Fruit fly (Drosophila melanogaster) whole organism, embryonic: ENCODE results near the gene CG11920.
A peak's percentile ranks its signal among the peaks of the same experiment; 100 is the strongest.

Experiments used
- Bdp1 ChIP-seq: fragments of 200-800 bp; sonication (Bioruptor generic); optimal IDR thresholded peaks from 3 replicates; lab custom pipeline; 2016; ENCODE audit warnings: missing biosample characterization, missing genetic modification characterization
- CG1024 ChIP-seq: fragments of 200-800 bp; sonication (Bioruptor generic); IDR thresholded peaks from 2 replicates; pipeline ENCODE4 v1.3.6; 2022; ENCODE audit warnings: missing biosample characterization, missing genetic modification characterization
- CG10462 ChIP-seq: fragments of 200-800 bp; sonication (Bioruptor generic); optimal IDR thresholded peaks from 2 replicates; lab custom pipeline; 2016; ENCODE audit warnings: missing biosample characterization, missing genetic modification characterization
- CG10979 ChIP-seq: fragments of 200-800 bp; sonication (Bioruptor generic); optimal IDR thresholded peaks from 2 replicates; lab custom pipeline; 2018; ENCODE audit warnings: missing biosample characterization, mild to moderate bottlenecking, missing genetic modification characterization, moderate library complexity
- CG14441 ChIP-seq: fragments of 200-800 bp; sonication (Bioruptor generic); IDR thresholded peaks from 2 replicates; pipeline ENCODE4 v1.3.6; 2022; ENCODE audit warnings: missing biosample characterization, missing genetic modification characterization
- CG2129 ChIP-seq: fragments of 200-800 bp; sonication (Bioruptor generic); IDR thresholded peaks from 2 replicates; pipeline ENCODE4 v1.3.6; 2022; ENCODE audit warnings: missing biosample characterization, missing genetic modification characterization; ENCODE audit not compliant: partially characterized antibody
- CG2875 ChIP-seq: fragments of 200-800 bp; sonication (Bioruptor generic); optimal IDR thresholded peaks from 2 replicates; lab custom pipeline; 2017; ENCODE audit warnings: missing biosample characterization, mild to moderate bottlenecking, missing genetic modification characterization, missing genetic modification reagents
- CG32772 ChIP-seq: fragments of 200-800 bp; sonication (Bioruptor generic); IDR thresholded peaks from 2 replicates; pipeline ENCODE4 v1.3.6; 2022; ENCODE audit warnings: missing biosample characterization, missing genetic modification characterization
- CG3407 ChIP-seq: fragments of 200-800 bp; sonication (Bioruptor generic); optimal IDR thresholded peaks from 2 replicates; lab custom pipeline; 2018; ENCODE audit warnings: missing biosample characterization, mild to moderate bottlenecking, missing genetic modification characterization
- CG34376 ChIP-seq: fragments of 200-800 bp; sonication (Bioruptor generic); optimal IDR thresholded peaks from 2 replicates; lab custom pipeline; 2018; ENCODE audit warnings: missing biosample characterization, mild to moderate bottlenecking, missing genetic modification characterization
- CG42726 ChIP-seq: fragments of 200-800 bp; sonication (Bioruptor generic); IDR thresholded peaks from 2 replicates; pipeline ENCODE4 v1.3.6; 2022; ENCODE audit warnings: missing biosample characterization, missing genetic modification characterization; ENCODE audit not compliant: partially characterized antibody
- CG4707 ChIP-seq: fragments of 200-800 bp; sonication (Bioruptor generic); optimal IDR thresholded peaks from 2 replicates; lab custom pipeline; 2018; ENCODE audit warnings: missing biosample characterization, mild to moderate bottlenecking, missing genetic modification characterization, moderate library complexity
- CG4854 ChIP-seq: fragments of 200-800 bp; sonication (Bioruptor generic); optimal IDR thresholded peaks from 2 replicates; lab custom pipeline; 2016; ENCODE audit warnings: missing biosample characterization, missing genetic modification characterization, inconsistent platforms
- CG6272 ChIP-seq: fragments of 200-800 bp; sonication (Bioruptor generic); IDR thresholded peaks from 2 replicates; pipeline ENCODE4 v1.3.6; 2022; ENCODE audit warnings: missing biosample characterization, missing genetic modification characterization
- CG8290 ChIP-seq, 3 experiments: fragments of 200-800 bp; sonication (Bioruptor generic); optimal IDR thresholded peaks; 2 replicates each; lab custom pipeline; 2016 to 2019; ENCODE audit warnings: missing biosample characterization in 3 of 3, missing genetic modification characterization in 3 of 3, mild to moderate bottlenecking in 2 of 3, moderate library complexity in 1 of 3
- CG9797 ChIP-seq: fragments of 200-800 bp; sonication (Bioruptor generic); optimal IDR thresholded peaks from 3 replicates; lab custom pipeline; 2018; ENCODE audit warnings: missing biosample characterization, mild to moderate bottlenecking, missing genetic modification characterization
- Camta ChIP-seq: fragments of 200-800 bp; sonication (Bioruptor generic); optimal IDR thresholded peaks from 2 replicates; lab custom pipeline; 2016; ENCODE audit warnings: missing biosample characterization, missing genetic modification characterization
- Dref ChIP-seq: fragments of 200-800 bp; sonication (Bioruptor generic); IDR thresholded peaks from 2 replicates; pipeline ENCODE4 v1.3.6; 2022; ENCODE audit warnings: missing biosample characterization, missing genetic modification characterization
- Eip74EF ChIP-seq, 2 experiments: fragments of 200-800 bp in 1 of 2; fragments of >200 bp in 1 of 2; sonication (Bioruptor generic) in 1 of 2; optimal IDR thresholded peaks; 2 replicates each; lab custom pipeline; 2017 to 2019; ENCODE audit warnings: missing biosample characterization in 2 of 2, missing genetic modification characterization in 2 of 2, mild to moderate bottlenecking in 1 of 2, moderate library complexity in 1 of 2
- GATAe ChIP-seq: fragments of 200-800 bp; sonication (Bioruptor generic); conservative IDR thresholded peaks from 2 replicates; pipeline ENCODE4 v1.3.6; 2022; ENCODE audit warnings: missing biosample characterization, missing genetic modification characterization
- Hr78 ChIP-seq, 2 experiments: fragments of 200-800 bp in 1 of 2; fragments of >200 bp in 1 of 2; sonication (Bioruptor generic) in 1 of 2; optimal IDR thresholded peaks; 2 replicates each; lab custom pipeline; 2017 to 2019; ENCODE audit warnings: missing biosample characterization in 2 of 2, missing genetic modification characterization in 2 of 2, mild to moderate bottlenecking in 1 of 2, moderate library complexity in 1 of 2
- Kr ChIP-seq: fragments of 200-800 bp; sonication (Bioruptor generic); optimal IDR thresholded peaks from 2 replicates; lab custom pipeline; 2017; ENCODE audit warnings: missing biosample characterization, mild to moderate bottlenecking, missing genetic modification characterization
- Mad ChIP-seq: fragments of 200-800 bp; sonication (Bioruptor generic); optimal IDR thresholded peaks from 2 replicates; lab custom pipeline; 2016; ENCODE audit warnings: missing biosample characterization, missing genetic modification characterization
- Meics ChIP-seq: fragments of 200-800 bp; sonication (Bioruptor generic); optimal IDR thresholded peaks from 2 replicates; lab custom pipeline; 2017; ENCODE audit warnings: missing biosample characterization, mild to moderate bottlenecking, missing genetic modification characterization
- NC2α ChIP-seq: fragments of 200-800 bp; sonication (Bioruptor generic); optimal IDR thresholded peaks from 2 replicates; lab custom pipeline; 2016; ENCODE audit warnings: missing biosample characterization, missing genetic modification characterization
- Ptx1 ChIP-seq: fragments of 200-800 bp; sonication (Bioruptor generic); IDR thresholded peaks from 2 replicates; pipeline ENCODE4 v1.3.6; 2022; ENCODE audit warnings: missing biosample characterization, missing genetic modification characterization
- YL-1 ChIP-seq: fragments of 200-800 bp; sonication (Bioruptor generic); optimal IDR thresholded peaks from 3 replicates; lab custom pipeline; 2017; ENCODE audit warnings: missing biosample characterization, mild to moderate bottlenecking, missing genetic modification characterization
- aop ChIP-seq: fragments of 200-800 bp; sonication (Bioruptor generic); IDR thresholded peaks from 2 replicates; pipeline ENCODE4 v1.3.6; 2022; ENCODE audit warnings: missing biosample characterization, missing genetic modification characterization
- bigmax ChIP-seq: fragments of 200-800 bp; sonication (Bioruptor generic); optimal IDR thresholded peaks from 2 replicates; lab custom pipeline; 2018; ENCODE audit warnings: missing biosample characterization, mild to moderate bottlenecking, missing genetic modification characterization
- ci ChIP-seq: fragments of 200-800 bp; sonication (Bioruptor generic); IDR thresholded peaks from 3 replicates; pipeline ENCODE4 v1.3.6; 2022; ENCODE audit warnings: missing biosample characterization, missing genetic modification characterization
- fd102C ChIP-seq: fragments of 200-800 bp; sonication (Bioruptor generic); optimal IDR thresholded peaks from 2 replicates; lab custom pipeline; 2018; ENCODE audit warnings: missing biosample characterization, mild to moderate bottlenecking, missing genetic modification characterization, moderate library complexity
- grn ChIP-seq: fragments of 200-800 bp; sonication (Bioruptor generic); optimal IDR thresholded peaks from 3 replicates; lab custom pipeline; 2017; ENCODE audit warnings: missing biosample characterization, missing genetic modification characterization
- gsb ChIP-seq: fragments of 200-800 bp; sonication (Bioruptor generic); IDR thresholded peaks from 2 replicates; pipeline ENCODE4 v1.3.6; 2022; ENCODE audit warnings: missing biosample characterization, missing genetic modification characterization
- gsb-n ChIP-seq: fragments of 200-800 bp; sonication (Bioruptor generic); optimal IDR thresholded peaks from 3 replicates; lab custom pipeline; 2018; ENCODE audit warnings: missing biosample characterization, mild to moderate bottlenecking, missing genetic modification characterization
- ham ChIP-seq: fragments of 200-800 bp; sonication (Bioruptor generic); IDR thresholded peaks from 2 replicates; pipeline ENCODE4 v1.3.6; 2022; ENCODE audit warnings: missing biosample characterization, missing genetic modification characterization
- hkb ChIP-seq, 2 experiments: fragments of 200-800 bp in 1 of 2; fragments of >200 bp in 1 of 2; sonication (Bioruptor generic) in 1 of 2; IDR thresholded peaks in 1 of 2; optimal IDR thresholded peaks in 1 of 2; 2 replicates each; pipeline versions ENCODE4 v1.3.6 to Lab custom; 2017 to 2022; ENCODE audit warnings: missing biosample characterization in 1 of 2, missing genetic modification characterization in 1 of 2
- insv ChIP-seq, 2 experiments: fragments of 200-800 bp; sonication (Bioruptor generic); optimal IDR thresholded peaks; 3 replicates each; lab custom pipeline; 2016 to 2018; ENCODE audit warnings: missing biosample characterization in 2 of 2, missing genetic modification characterization in 2 of 2
- kni ChIP-seq: fragments of 200-800 bp; sonication (Bioruptor generic); optimal IDR thresholded peaks from 3 replicates; lab custom pipeline; 2017; ENCODE audit warnings: mild to moderate bottlenecking, missing biosample characterization, missing genetic modification reagents, missing genetic modification characterization
- lmd ChIP-seq: fragments of 200-800 bp; sonication (Bioruptor generic); IDR thresholded peaks from 2 replicates; pipeline ENCODE4 v1.3.6; 2022; ENCODE audit warnings: missing biosample characterization, missing genetic modification characterization
- oc ChIP-seq: fragments of 200-800 bp; sonication (Bioruptor generic); optimal IDR thresholded peaks from 2 replicates; lab custom pipeline; 2018; ENCODE audit warnings: missing biosample characterization, mild to moderate bottlenecking, missing genetic modification characterization, moderate library complexity
- onecut ChIP-seq: fragments of 200-800 bp; sonication (Bioruptor generic); IDR thresholded peaks from 2 replicates; pipeline ENCODE4 v1.3.6; 2022; ENCODE audit warnings: missing biosample characterization, missing genetic modification characterization
- pfk ChIP-seq: fragments of 200-800 bp; sonication (Bioruptor generic); optimal IDR thresholded peaks from 2 replicates; lab custom pipeline; 2018; ENCODE audit warnings: missing biosample characterization, mild to moderate bottlenecking, missing genetic modification characterization, moderate library complexity
- pnt ChIP-seq: fragments of 200-800 bp; sonication (Bioruptor generic); optimal IDR thresholded peaks from 3 replicates; lab custom pipeline; 2016; ENCODE audit warnings: missing biosample characterization, missing genetic modification characterization
- ro ChIP-seq: fragments of 200-800 bp; sonication (Bioruptor generic); IDR thresholded peaks from 2 replicates; pipeline ENCODE4 v1.3.6; 2022; ENCODE audit warnings: missing biosample characterization, missing genetic modification characterization
- run ChIP-seq: fragments of 200-800 bp; sonication (Bioruptor generic); optimal IDR thresholded peaks from 3 replicates; lab custom pipeline; 2018; ENCODE audit warnings: missing biosample characterization, mild to moderate bottlenecking, missing genetic modification characterization
- vnd ChIP-seq: fragments of 200-800 bp; sonication (Bioruptor generic); IDR thresholded peaks from 3 replicates; pipeline ENCODE4 v1.3.6; 2022; ENCODE audit warnings: missing biosample characterization, missing genetic modification characterization; ENCODE audit not compliant: partially characterized antibody
- vvl ChIP-seq: fragments of 200-800 bp; sonication (Bioruptor generic); IDR thresholded peaks from 2 replicates; pipeline ENCODE4 v1.3.6; 2022; ENCODE audit warnings: missing biosample characterization, missing genetic modification characterization

Gene CG11920

dm6 chr3R:25044816-25045551 is 29.7 kb upstream of the CG11920 start, which contains the start of gene 5PtaseI (continued):
- TF ChIP-seq CG14441 (GFP tag; lab: Robert Waterston, UW) (no peak), hkb (optimal IDR thresholded peaks at IDR 0.05; lab: Kevin White, UChicago) (no peak), hkb (GFP tag; IDR thresholded peaks at IDR 0.05; lab: Robert Waterston, UW) (no peak; the same call in 1 of the 2 replicates), CG10462 (GFP tag; lab: Kevin White, UChicago) (no peak), CG2875 (GFP tag; lab: Kevin White, UChicago) (no peak), Eip74EF (GFP tag; optimal IDR thresholded peaks at IDR 0.05; lab: Kevin White, UChicago) (peak in 1 of 2 experiments; percentile 52), onecut (no peak), CG1024 (GFP tag; lab: Robert Waterston, UW) (no peak), grn (no peak), pfk (GFP tag; lab: Kevin White, UChicago) (no peak), NC2α (GFP tag; lab: Kevin White, UChicago) (no peak), CG2129 (GFP tag; lab: Robert Waterston, UW) (no peak), Dref (GFP tag; lab: Robert Waterston, UW) (peak; percentile 32; the same call in 1 of the 2 replicates), ham (GFP tag; lab: Robert Waterston, UW) (no peak), CG3407 (GFP tag; lab: Kevin White, UChicago) (no peak), CG9797 (peak; percentile 57), bigmax (no peak), CG32772 (GFP tag; lab: Robert Waterston, UW) (no peak), pnt (GFP tag; lab: Kevin White, UChicago) (no peak), Camta (GFP tag; lab: Kevin White, UChicago) (no peak), ci (GFP tag; lab: Robert Waterston, UW) (0 out of 3 replicates have a peak, but pooled peaks have one; percentile 26), Kr (GFP tag; lab: Kevin White, UChicago) (no peak), Meics (no peak), GATAe (GFP tag; lab: Robert Waterston, UW) (no peak), YL-1 (GFP tag; lab: Kevin White, UChicago) (peak; percentile 51)

dm6 chr3R:25046023-25046422 is 28.7 kb upstream of the CG11920 start, which contains the start of gene CG11786:
TSS of gene CG11786 (plus strand) at chr3R:25046323.
- TF ChIP-seq vvl (GFP tag; lab: Robert Waterston, UW): peak; percentile 32; the same call in 1 of the 2 replicates
- TF ChIP-seq kni: peak; percentile 45
- no peak for TF ChIP-seq ro
- no peak for TF ChIP-seq CG10979 (tag; lab: Kevin White, UChicago)

- TF ChIP-seq aop (GFP tag; lab: Robert Waterston, UW) (no peak), CG8290 (GFP tag; optimal IDR thresholded peaks at IDR 0.05; lab: Kevin White, UChicago) (no peak), CG8290 (tag; optimal IDR thresholded peaks at IDR 0.05; lab: Kevin White, UChicago) (peak in 1 of 2 experiments; percentile 78), insv (GFP tag; optimal IDR thresholded peaks at IDR 0.05; lab: Kevin White, UChicago) (no peak), oc (no peak), Ptx1 (GFP tag; lab: Robert Waterston, UW) (no peak), CG34376 (GFP tag; lab: Kevin White, UChicago) (no peak), gsb-n (tag; lab: Kevin White, UChicago) (no peak), lmd (GFP tag; lab: Robert Waterston, UW) (no peak), CG6272 (no peak), Hr78 (GFP tag; optimal IDR thresholded peaks at IDR 0.05; lab: Kevin White, UChicago) (no peak), gsb (GFP tag; lab: Robert Waterston, UW) (no peak), CG4707 (GFP tag; lab: Kevin White, UChicago) (no peak), run (tag; lab: Kevin White, UChicago) (no peak), CG4854 (GFP tag; lab: Kevin White, UChicago) (no peak), vnd (GFP tag; lab: Robert Waterston, UW) (peak; percentile 65), fd102C (GFP tag; lab: Kevin White, UChicago) (no peak), Bdp1 (GFP tag; lab: Kevin White, UChicago) (no peak), Mad (GFP tag; lab: Kevin White, UChicago) (no peak), CG42726 (GFP tag; lab: Robert Waterston, UW) (peak; percentile 70; the same call in 1 of the 2 replicates)
These were observed 27.2 kb upstream of the CG11920 start, which contains the start of gene CG11790 for dm6 chr3R:25047504-25047903. TSS of gene CG11790 (plus strand) at chr3R:25047706.
